Worm (Caenorhabditis elegans): ENCODE measurements around the gene ZC196.2.

ce11 chrV:8732934-8733333 is 6.3 kb upstream of the ZC196.2 start, which contains the start of gene ZC196.4:
- TF ChIP-seq nhr-237 (tag; optimal IDR thresholded peaks at IDR 0.05) (no peak), aly-2 (tag; optimal IDR thresholded peaks at IDR 0.05) (no peak), elt-1 (tag; optimal IDR thresholded peaks at IDR 0.05) (no peak)
